Worm (Caenorhabditis elegans) whole organism, L3 larva: ENCODE measurements around the gene spp-11.

ENCODE experiments used
- R02D3.7 ChIP-seq: fragments of 150-350 bp; optimal IDR thresholded peaks from 2 replicates; lab custom pipeline; 2014; ENCODE audit warnings: missing biosample characterization, missing genetic modification characterization
- ZK546.5 ChIP-seq: sonication (generic microtip); optimal IDR thresholded peaks from 2 replicates; lab custom pipeline; 2017; ENCODE audit warnings: missing biosample characterization, missing genetic modification characterization
- aly-2 ChIP-seq: fragments of 150-350 bp; optimal IDR thresholded peaks from 2 replicates; lab custom pipeline; 2014; ENCODE audit warnings: missing biosample characterization, missing genetic modification characterization
- ama-1 ChIP-seq: fragments of 150-350 bp; optimal IDR thresholded peaks from 2 replicates; lab custom pipeline; 2018
- ceh-16 ChIP-seq: sonication (generic microtip); optimal IDR thresholded peaks from 2 replicates; lab custom pipeline; 2017; ENCODE audit warnings: missing biosample characterization, missing genetic modification characterization
- ceh-28 ChIP-seq: fragments of 150-350 bp; optimal IDR thresholded peaks from 2 replicates; lab custom pipeline; 2014; ENCODE audit warnings: missing biosample characterization, missing genetic modification reagents, missing genetic modification characterization
- ceh-82 ChIP-seq: fragments of 150-350 bp; optimal IDR thresholded peaks from 2 replicates; lab custom pipeline; 2014; ENCODE audit warnings: missing biosample characterization, missing genetic modification characterization
- ceh-9 ChIP-seq: sonication (generic microtip); optimal IDR thresholded peaks from 2 replicates; lab custom pipeline; 2018; ENCODE audit warnings: missing biosample characterization, missing genetic modification characterization
- daf-12 ChIP-seq: fragments of 150-350 bp; optimal IDR thresholded peaks from 2 replicates; lab custom pipeline; 2014; ENCODE audit warnings: missing biosample characterization, missing genetic modification reagents, missing genetic modification characterization
- egl-27 ChIP-seq: sonication (generic microtip); optimal IDR thresholded peaks from 4 replicates; lab custom pipeline; 2017; ENCODE audit warnings: missing biosample characterization, missing genetic modification reagents, missing genetic modification characterization
- egl-5 ChIP-seq: fragments of 150-350 bp; optimal IDR thresholded peaks from 2 replicates; lab custom pipeline; 2017; ENCODE audit warnings: missing biosample characterization, missing genetic modification reagents, missing genetic modification characterization, inconsistent platforms
- elt-1 ChIP-seq: fragments of 150-350 bp; optimal IDR thresholded peaks from 2 replicates; lab custom pipeline; 2014; ENCODE audit warnings: missing biosample characterization, missing genetic modification characterization
- elt-2 ChIP-seq: sonication (generic microtip); optimal IDR thresholded peaks from 2 replicates; lab custom pipeline; 2016; ENCODE audit warnings: missing genetic modification reagents, mild to moderate bottlenecking, missing genetic modification characterization, missing compliant biosample characterization
- elt-3 ChIP-seq, 3 experiments: fragments of 150-350 bp in 1 of 3; sonication (generic microtip) in 2 of 3; optimal IDR thresholded peaks; 2 replicates in 2 of 3; 4 replicates in 1 of 3; lab custom pipeline; 2014 to 2017; ENCODE audit warnings: missing biosample characterization in 3 of 3, missing genetic modification characterization in 3 of 3
- eor-1 ChIP-seq, 2 experiments: fragments of 150-350 bp; optimal IDR thresholded peaks; 2 replicates each; lab custom pipeline; 2014 to 2018; ENCODE audit warnings: missing biosample characterization in 2 of 2, missing genetic modification characterization in 2 of 2
- fkh-10 ChIP-seq: sonication (generic microtip); optimal IDR thresholded peaks from 2 replicates; lab custom pipeline; 2017; ENCODE audit warnings: missing biosample characterization, missing genetic modification reagents, missing genetic modification characterization
- fkh-2 ChIP-seq: fragments of 150-350 bp; optimal IDR thresholded peaks from 2 replicates; lab custom pipeline; 2014; ENCODE audit warnings: missing biosample characterization, missing genetic modification reagents, missing genetic modification characterization
- fos-1 ChIP-seq: fragments of 150-350 bp; optimal IDR thresholded peaks from 2 replicates; lab custom pipeline; 2014; ENCODE audit warnings: missing biosample characterization, missing genetic modification characterization
- hmg-11 ChIP-seq: sonication (generic microtip); optimal IDR thresholded peaks from 2 replicates; lab custom pipeline; 2016; ENCODE audit warnings: missing genetic modification characterization, missing compliant biosample characterization
- jun-1 ChIP-seq: fragments of 150-350 bp; optimal IDR thresholded peaks from 2 replicates; lab custom pipeline; 2014; ENCODE audit warnings: missing biosample characterization, missing genetic modification reagents, missing genetic modification characterization
- lin-15B ChIP-seq: fragments of 150-350 bp; optimal IDR thresholded peaks from 2 replicates; lab custom pipeline; 2014; ENCODE audit warnings: missing biosample characterization, missing genetic modification characterization
- lin-39 ChIP-seq: fragments of 150-350 bp; optimal IDR thresholded peaks from 2 replicates; lab custom pipeline; 2018; ENCODE audit warnings: missing biosample characterization, missing genetic modification reagents, missing genetic modification characterization
- lsy-12 ChIP-seq: sonication (generic microtip); optimal IDR thresholded peaks from 2 replicates; lab custom pipeline; 2016; ENCODE audit warnings: mild to moderate bottlenecking, missing genetic modification characterization, missing compliant biosample characterization
- mdl-1 ChIP-seq: fragments of 150-350 bp; optimal IDR thresholded peaks from 2 replicates; lab custom pipeline; 2014; ENCODE audit warnings: missing biosample characterization, missing genetic modification characterization
- mml-1 ChIP-seq: fragments of 150-350 bp; sonication (generic microtip); optimal IDR thresholded peaks from 3 replicates; lab custom pipeline; 2014; ENCODE audit warnings: missing biosample characterization, missing genetic modification characterization
- nfya-1 ChIP-seq: sonication (generic microtip); optimal IDR thresholded peaks from 2 replicates; lab custom pipeline; 2017; ENCODE audit warnings: missing genetic modification characterization, mild to moderate bottlenecking, missing compliant biosample characterization, antibody characterized with exemption, moderate library complexity; ENCODE audit not compliant: insufficient read depth
- nhr-11 ChIP-seq: fragments of 150-350 bp; optimal IDR thresholded peaks from 2 replicates; lab custom pipeline; 2014; ENCODE audit warnings: missing biosample characterization, missing genetic modification characterization
- nhr-12 ChIP-seq: fragments of 150-350 bp; optimal IDR thresholded peaks from 2 replicates; lab custom pipeline; 2014; ENCODE audit warnings: missing biosample characterization, missing genetic modification characterization
- nhr-23 ChIP-seq: fragments of 150-350 bp; optimal IDR thresholded peaks from 2 replicates; lab custom pipeline; 2014; ENCODE audit warnings: missing biosample characterization, missing genetic modification reagents, missing genetic modification characterization
- nhr-237 ChIP-seq: fragments of 150-350 bp; optimal IDR thresholded peaks from 2 replicates; lab custom pipeline; 2014; ENCODE audit warnings: missing biosample characterization, missing genetic modification characterization
- nhr-25 ChIP-seq: sonication (generic microtip); optimal IDR thresholded peaks from 2 replicates; lab custom pipeline; 2017; ENCODE audit warnings: missing biosample characterization, missing genetic modification characterization
- nhr-28 ChIP-seq: fragments of 150-350 bp; optimal IDR thresholded peaks from 2 replicates; lab custom pipeline; 2014; ENCODE audit warnings: missing biosample characterization, missing genetic modification characterization
- nhr-43 ChIP-seq: sonication (generic microtip); optimal IDR thresholded peaks from 2 replicates; lab custom pipeline; 2016; ENCODE audit warnings: mild to moderate bottlenecking, missing genetic modification characterization, missing compliant biosample characterization; ENCODE audit not compliant: poor library complexity, severe bottlenecking
- nhr-67 ChIP-seq: fragments of 150-350 bp; optimal IDR thresholded peaks from 2 replicates; lab custom pipeline; 2014; ENCODE audit warnings: missing biosample characterization, missing genetic modification characterization
- nhr-76 ChIP-seq: fragments of 150-350 bp; sonication (generic microtip); optimal IDR thresholded peaks from 5 replicates; lab custom pipeline; 2014; ENCODE audit warnings: missing biosample characterization, missing genetic modification characterization
- nhr-77 ChIP-seq: fragments of 150-350 bp; optimal IDR thresholded peaks from 2 replicates; lab custom pipeline; 2014; ENCODE audit warnings: missing biosample characterization, missing genetic modification characterization
- pha-4 ChIP-seq: fragments of 150-350 bp; optimal IDR thresholded peaks from 2 replicates; lab custom pipeline; 2014; ENCODE audit warnings: missing biosample characterization, missing genetic modification reagents, missing genetic modification characterization
- pqm-1 ChIP-seq: fragments of 150-350 bp; optimal IDR thresholded peaks from 2 replicates; lab custom pipeline; 2017; ENCODE audit warnings: missing biosample characterization, missing genetic modification characterization, inconsistent platforms
- sea-2 ChIP-seq: fragments of 150-350 bp; sonication (generic microtip); optimal IDR thresholded peaks from 4 replicates; lab custom pipeline; 2014; ENCODE audit warnings: missing biosample characterization, missing genetic modification reagents, missing genetic modification characterization
- skn-1 ChIP-seq: fragments of 150-350 bp; optimal IDR thresholded peaks from 2 replicates; lab custom pipeline; 2014; ENCODE audit warnings: missing biosample characterization, missing genetic modification characterization
- snpc-4 ChIP-seq: fragments of 150-350 bp; optimal IDR thresholded peaks from 2 replicates; lab custom pipeline; 2014; ENCODE audit warnings: missing biosample characterization, missing genetic modification characterization
- tbx-2 ChIP-seq: sonication (generic microtip); optimal IDR thresholded peaks from 2 replicates; lab custom pipeline; 2016; ENCODE audit warnings: mild to moderate bottlenecking, missing genetic modification characterization, missing compliant biosample characterization
- unc-39 ChIP-seq: sonication (generic microtip); optimal IDR thresholded peaks from 4 replicates; lab custom pipeline; 2017; ENCODE audit warnings: missing biosample characterization, missing genetic modification characterization
- unc-62 ChIP-seq: fragments of 150-350 bp; sonication (generic microtip); optimal IDR thresholded peaks from 4 replicates; lab custom pipeline; 2014; ENCODE audit warnings: missing biosample characterization, missing genetic modification reagents, missing genetic modification characterization
- zag-1 ChIP-seq: fragments of 150-350 bp; optimal IDR thresholded peaks from 2 replicates; lab custom pipeline; 2014; ENCODE audit warnings: missing biosample characterization, missing genetic modification characterization
- ztf-11 ChIP-seq: fragments of 150-350 bp; optimal IDR thresholded peaks from 2 replicates; lab custom pipeline; 2014; ENCODE audit warnings: missing biosample characterization, missing genetic modification characterization
- ztf-4 ChIP-seq: fragments of 150-350 bp; optimal IDR thresholded peaks from 2 replicates; lab custom pipeline; 2014; ENCODE audit warnings: missing biosample characterization, missing genetic modification characterization

spp-11 gene

ce11 chrII:6366696-6367095 lies 40.5 kb downstream of the spp-11 start, which contains the start of gene ctsa-4.1:
TSS of gene ctsa-4.1 (plus strand) at chrII:6366996.
- no peak for TF ChIP-seq nfya-1
- TF ChIP-seq elt-1 (tag; lab: Kevin White, UChicago): no peak
- no peak for TF ChIP-seq nhr-23 (tag; lab: Kevin White, UChicago)
- TF ChIP-seq fkh-2: no peak
- no peak for TF ChIP-seq daf-12 (tag; lab: Kevin White, UChicago)
- no peak for TF ChIP-seq egl-27 (tag; lab: Kevin White, UChicago)
- no peak for TF ChIP-seq zag-1 (tag; lab: Kevin White, UChicago)
- TF ChIP-seq nhr-43 (tag; lab: Kevin White, UChicago): no peak
- no peak for TF ChIP-seq tbx-2 (tag; lab: Kevin White, UChicago)
- TF ChIP-seq elt-2 (tag; lab: Kevin White, UChicago): no peak
- no peak for TF ChIP-seq nhr-67 (tag; lab: Kevin White, UChicago)
- TF ChIP-seq, all 47 proteins: peak for 0

- TF ChIP-seq egl-5 (tag; lab: Kevin White, UChicago): no peak
- no peak for TF ChIP-seq egl-27 (tag; lab: Kevin White, UChicago)
- TF ChIP-seq skn-1 (tag; lab: Kevin White, UChicago): no peak
- no peak for TF ChIP-seq ceh-82 (tag; lab: Kevin White, UChicago)
- no peak for TF ChIP-seq nhr-25 (tag; lab: Kevin White, UChicago)
- TF ChIP-seq mml-1: no peak
- no peak for TF ChIP-seq daf-12 (tag; lab: Kevin White, UChicago)
- no peak for TF ChIP-seq unc-39 (tag; lab: Kevin White, UChicago)
Measured at ce11 chrII:6365237-6365815, 41.9 kb downstream of the spp-11 start, which contains the start of the genes ani-2 and clec-88. TSS of gene ani-2 (minus strand) at chrII:6365367. TSS of gene clec-88 (plus strand) at chrII:6365722.

- TF ChIP-seq R02D3.7 (no peak), zag-1 (tag; lab: Kevin White, UChicago) (no peak), nhr-237 (tag; lab: Kevin White, UChicago) (no peak), ZK546.5 (tag; lab: Kevin White, UChicago) (no peak), ceh-16 (tag; lab: Kevin White, UChicago) (no peak), nhr-77 (tag; lab: Kevin White, UChicago) (no peak), nfya-1 (peak; percentile 73), mdl-1 (tag; lab: Kevin White, UChicago) (no peak), nhr-76 (tag; lab: Kevin White, UChicago) (no peak), lin-39 (tag; lab: Kevin White, UChicago) (peak; percentile 45), nhr-67 (tag; lab: Kevin White, UChicago) (no peak), unc-62 (GFP tag; lab: Kevin White, UChicago) (no peak), nhr-23 (tag; lab: Kevin White, UChicago) (peak; percentile 71), nhr-25 (tag; lab: Kevin White, UChicago) (peak; percentile 67), fkh-10 (GFP tag; lab: Kevin White, UChicago) (no peak), ceh-28 (tag; lab: Kevin White, UChicago) (peak; percentile 21), lin-15B (tag; lab: Kevin White, UChicago) (peak; percentile 76), daf-12 (tag; lab: Kevin White, UChicago) (no peak), ama-1 (peak; percentile 13), snpc-4 (peak; percentile 78), ceh-82 (tag; lab: Kevin White, UChicago) (no peak), lsy-12 (tag; lab: Kevin White, UChicago) (peak; percentile 43), nhr-28 (tag; lab: Kevin White, UChicago) (no peak), sea-2 (no peak), skn-1 (tag; lab: Kevin White, UChicago) (no peak), tbx-2 (tag; lab: Kevin White, UChicago) (no peak), mml-1 (no peak), fkh-2 (no peak), pqm-1 (tag; lab: Kevin White, UChicago) (no peak), hmg-11 (tag; lab: Kevin White, UChicago) (peak; percentile 56), ceh-9 (tag; lab: Kevin White, UChicago) (no peak), nhr-43 (tag; lab: Kevin White, UChicago) (no peak), fos-1 (no peak), nhr-12 (no peak), elt-3 (tag; optimal IDR thresholded peaks at IDR 0.05; lab: Kevin White, UChicago) (no peak), ztf-4 (tag; lab: Kevin White, UChicago) (no peak), egl-27 (tag; lab: Kevin White, UChicago) (no peak), aly-2 (no peak), jun-1 (tag; lab: Kevin White, UChicago) (no peak), ztf-11 (no peak), pha-4 (tag; lab: Kevin White, UChicago) (peak; percentile 85), elt-1 (tag; lab: Kevin White, UChicago) (no peak), eor-1 (tag; optimal IDR thresholded peaks at IDR 0.05; lab: Kevin White, UChicago) (no peak), nhr-11 (tag; lab: Kevin White, UChicago) (no peak), unc-39 (tag; lab: Kevin White, UChicago) (no peak)
Measured at ce11 chrII:6360822-6361221, 46.4 kb downstream of the spp-11 start, which contains the start of gene K10B2.4. TSS of gene K10B2.4 (minus strand) at chrII:6360959.
